Comparison of ENCODE assay signal across 6 worm cellular contexts in genomic region chrIII:7711908-7712359, ce11.
TF ChIP-seq lines count a peak whose summit lies in the region.

C03B8.3 (plus strand) TSS chrIII:7712309.

TF ChIP-seq in whole organism, L1 larva, 84 proteins besides CTCF, POLR2A, EP300 and RAD21 (continues in another document):
- TF ChIP-seq ceh-88 (GFP tag; IDR thresholded peaks at IDR 0.05; lab: Robert Waterston, UW) (no peak), grh-1 (GFP tag; IDR thresholded peaks at IDR 0.05; lab: Robert Waterston, UW) (no peak), pqm-1 (tag; optimal IDR thresholded peaks at IDR 0.05; lab: Kevin White, UChicago) (no peak), ces-1 (GFP tag; optimal IDR thresholded peaks at IDR 0.05; lab: Kevin White, UChicago) (no peak), lin-35 (GFP tag; optimal IDR thresholded peaks at IDR 0.05; lab: Kevin White, UChicago) (peak; percentile 34 to 39), efl-1 (optimal IDR thresholded peaks at IDR 0.05; lab: Kevin White, UChicago) (peak; percentile 48 to 83), efl-1 (GFP tag; optimal IDR thresholded peaks at IDR 0.05 in 1 of 2; lab: Kevin White, UChicago) (peak; percentile 34 to 92), snu-23 (GFP tag; optimal IDR thresholded peaks at IDR 0.05; lab: Kevin White, UChicago) (peak; percentile 15), lin-15B (tag; optimal IDR thresholded peaks at IDR 0.05; lab: Kevin White, UChicago) (peak; percentile 53), lsy-2 (tag; optimal IDR thresholded peaks at IDR 0.05; lab: Kevin White, UChicago) (peak; percentile 28 to 34), xbp-1 (tag; optimal IDR thresholded peaks at IDR 0.05; lab: Kevin White, UChicago) (peak; percentile 20), nhr-20 (tag; optimal IDR thresholded peaks at IDR 0.05; lab: Kevin White, UChicago) (peak; percentile 24), nhr-19 (GFP tag; conservative IDR thresholded peaks at IDR 0.05; lab: Robert Waterston, UW) (peak; percentile 26; the same call in 1 of the 2 replicates), nhr-85 (tag; lab: Kevin White, UChicago) (peak; percentile 27), rnt-1 (tag; optimal IDR thresholded peaks at IDR 0.05; lab: Kevin White, UChicago) (peak; percentile 23)

TF ChIP-seq in whole organism, L2 larva, 48 proteins besides CTCF, POLR2A, EP300 and RAD21:
- TF ChIP-seq lin-13 (GFP tag; optimal IDR thresholded peaks at IDR 0.05; lab: Kevin White, UChicago) (peak; percentile 69), blmp-1 (tag; optimal IDR thresholded peaks at IDR 0.05; lab: Kevin White, UChicago; ENCODE audit: insufficient read depth) (no peak), lsy-2 (tag; optimal IDR thresholded peaks at IDR 0.05; lab: Kevin White, UChicago) (peak in 1 of 2 experiments; percentile 37), unc-55 (GFP tag; optimal IDR thresholded peaks at IDR 0.05; lab: Kevin White, UChicago) (peak; percentile 47)

TF ChIP-seq in whole organism, L3 larva, 47 proteins besides CTCF, POLR2A, EP300 and RAD21:
- TF ChIP-seq R02D3.7 (tag; optimal IDR thresholded peaks at IDR 0.05; lab: Kevin White, UChicago) (no peak), egl-5 (tag; optimal IDR thresholded peaks at IDR 0.05; lab: Kevin White, UChicago) (peak; percentile 12), nhr-77 (tag; optimal IDR thresholded peaks at IDR 0.05; lab: Kevin White, UChicago) (no peak), lin-15B (tag; optimal IDR thresholded peaks at IDR 0.05; lab: Kevin White, UChicago) (peak; percentile 66), pha-4 (tag; optimal IDR thresholded peaks at IDR 0.05; lab: Kevin White, UChicago) (peak; percentile 7), nfya-1 (tag; optimal IDR thresholded peaks at IDR 0.05; lab: Kevin White, UChicago; ENCODE audit: insufficient read depth) (peak; percentile 17)

TF ChIP-seq in whole organism, L4 larva, 104 proteins besides CTCF, POLR2A, EP300 and RAD21 (continues in another document):
- TF ChIP-seq arid-1 (GFP tag; conservative IDR thresholded peaks at IDR 0.05; lab: Robert Waterston, UW), result 0 out of 2 replicates have a peak, but pooled peaks have one; percentile 24
- no peak for TF ChIP-seq nhr-48 (tag; optimal IDR thresholded peaks at IDR 0.05; lab: Kevin White, UChicago)
- peak; percentile 77 for TF ChIP-seq lin-13 (GFP tag; optimal IDR thresholded peaks at IDR 0.05; lab: Kevin White, UChicago)
- TF ChIP-seq ceh-20 (GFP tag; IDR thresholded peaks at IDR 0.05; lab: Robert Waterston, UW), result no peak
- no peak for TF ChIP-seq mxl-2 (GFP tag; conservative IDR thresholded peaks at IDR 0.05; lab: Robert Waterston, UW)
- no peak for TF ChIP-seq ama-1 (optimal IDR thresholded peaks at IDR 0.05; lab: Kevin White, UChicago)
- TF ChIP-seq hmg-1.1 (GFP tag; IDR thresholded peaks at IDR 0.05; lab: Robert Waterston, UW), result 0 out of 2 replicates have a peak, but pooled peaks have one; percentile 11
- TF ChIP-seq ces-1 (GFP tag; optimal IDR thresholded peaks at IDR 0.05; lab: Kevin White, UChicago), result no peak
- no peak for TF ChIP-seq hlh-30 (tag; optimal IDR thresholded peaks at IDR 0.05; lab: Kevin White, UChicago; ENCODE audit: insufficient read depth)
- TF ChIP-seq daf-16 (GFP tag; optimal IDR thresholded peaks at IDR 0.05; lab: Kevin White, UChicago), result no peak
- no peak for TF ChIP-seq daf-16 (tag; optimal IDR thresholded peaks at IDR 0.05; lab: Kevin White, UChicago)
- no peak for TF ChIP-seq lim-7 (GFP tag; IDR thresholded peaks at IDR 0.05; lab: Robert Waterston, UW)
- TF ChIP-seq fos-1 (tag; optimal IDR thresholded peaks at IDR 0.05; lab: Kevin White, UChicago), result no peak
- no peak for TF ChIP-seq F37D6.2 (tag; optimal IDR thresholded peaks at IDR 0.05; lab: Kevin White, UChicago)
- TF ChIP-seq dmd-9 (GFP tag; IDR thresholded peaks at IDR 0.05; lab: Robert Waterston, UW), result no peak
- TF ChIP-seq saeg-2 (GFP tag; IDR thresholded peaks at IDR 0.05; lab: Robert Waterston, UW), result no peak
- no peak; the same call in 1 of the 2 replicates for TF ChIP-seq Y48G9A.11 (GFP tag; IDR thresholded peaks at IDR 0.05; lab: Robert Waterston, UW)
- no peak for TF ChIP-seq dmd-6 (GFP tag; IDR thresholded peaks at IDR 0.05; lab: Robert Waterston, UW)
- TF ChIP-seq unc-62 (GFP tag; optimal IDR thresholded peaks at IDR 0.05 in 1 of 2; lab: Kevin White, UChicago), result no peak
- TF ChIP-seq unc-62 (tag; optimal IDR thresholded peaks at IDR 0.05; lab: Kevin White, UChicago), result no peak
- no peak for TF ChIP-seq nhr-77 (tag; optimal IDR thresholded peaks at IDR 0.05; lab: Kevin White, UChicago)
- peak; percentile 54 for TF ChIP-seq mes-2 (tag; optimal IDR thresholded peaks at IDR 0.05; lab: Kevin White, UChicago; ENCODE audit: poor library complexity, severe bottlenecking)

TF ChIP-seq in whole organism, mixed stage, embryonic, 35 proteins besides CTCF, POLR2A, EP300 and RAD21:
- TF ChIP-seq sem-2 (GFP tag; optimal IDR thresholded peaks at IDR 0.05; lab: Kevin White, UChicago) (no peak), hlh-1 (tag; optimal IDR thresholded peaks at IDR 0.05; lab: Kevin White, UChicago) (peak; percentile 36), lsy-2 (tag; optimal IDR thresholded peaks at IDR 0.05; lab: Kevin White, UChicago) (no peak), mep-1 (tag; optimal IDR thresholded peaks at IDR 0.05; lab: Kevin White, UChicago) (peak; percentile 69), zip-8 (tag; optimal IDR thresholded peaks at IDR 0.05; lab: Kevin White, UChicago) (no peak)

TF ChIP-seq in whole organism, young adult, 124 proteins besides CTCF, POLR2A, EP300 and RAD21:
- TF ChIP-seq madf-6 (GFP tag; IDR thresholded peaks at IDR 0.05; lab: Robert Waterston, UW), result peak; percentile 57; the same call in 1 of the 2 replicates
- no peak for TF ChIP-seq lin-26 (GFP tag; IDR thresholded peaks at IDR 0.05; lab: Robert Waterston, UW)
- no peak for TF ChIP-seq let-526 (GFP tag; IDR thresholded peaks at IDR 0.05; lab: Robert Waterston, UW)
- TF ChIP-seq ztf-18 (tag; optimal IDR thresholded peaks at IDR 0.05; lab: Kevin White, UChicago), result peak; percentile 86
- peak; percentile 38; the same call in 1 of the 2 replicates for TF ChIP-seq ceh-91 (GFP tag; IDR thresholded peaks at IDR 0.05; lab: Robert Waterston, UW)
- TF ChIP-seq lin-54 (GFP tag; optimal IDR thresholded peaks at IDR 0.05; lab: Kevin White, UChicago), result peak; percentile 17
- peak; percentile 34 for TF ChIP-seq F33H1.4 (GFP tag; IDR thresholded peaks at IDR 0.05; lab: Robert Waterston, UW)
- TF ChIP-seq lsl-1 (GFP tag; optimal IDR thresholded peaks at IDR 0.05; lab: Kevin White, UChicago), result peak; percentile 18
- TF ChIP-seq F55B11.4 (tag; optimal IDR thresholded peaks at IDR 0.05; lab: Kevin White, UChicago; ENCODE audit: borderline replicate concordance, insufficient read depth), result no peak
- TF ChIP-seq madf-8 (GFP tag; conservative IDR thresholded peaks at IDR 0.05; lab: Robert Waterston, UW), result peak; percentile 30; the same call in 1 of the 2 replicates
- TF ChIP-seq aptf-2 (GFP tag; conservative IDR thresholded peaks at IDR 0.05; lab: Robert Waterston, UW), result no peak
- no peak for TF ChIP-seq ceh-40 (GFP tag; IDR thresholded peaks at IDR 0.05; lab: Robert Waterston, UW)
- TF ChIP-seq sptf-2 (GFP tag; optimal IDR thresholded peaks at IDR 0.05; lab: Kevin White, UChicago), result no peak
- peak; percentile 25 for TF ChIP-seq attf-5 (GFP tag; optimal IDR thresholded peaks at IDR 0.05; lab: Kevin White, UChicago)
- TF ChIP-seq hlh-12 (tag; optimal IDR thresholded peaks at IDR 0.05; lab: Kevin White, UChicago), result no peak
- TF ChIP-seq pbrm-1 (GFP tag; IDR thresholded peaks at IDR 0.05; lab: Robert Waterston, UW), result 0 out of 2 replicates have a peak, but pooled peaks have one; percentile 34
- no peak for TF ChIP-seq C06A6.2 (GFP tag; conservative IDR thresholded peaks at IDR 0.05; lab: Robert Waterston, UW)
- TF ChIP-seq B0336.3 (GFP tag; IDR thresholded peaks at IDR 0.05; lab: Robert Waterston, UW), result no peak
- TF ChIP-seq T26A5.8 (tag; optimal IDR thresholded peaks at IDR 0.05; lab: Kevin White, UChicago), result no peak
